Worm (Caenorhabditis elegans) whole organism, mixed stage, embryonic: Measurements from ENCODE around the gene sipa-1.

Source experiments
- ces-1 ChIP-seq: fragments of 150-350 bp; optimal IDR thresholded peaks from 2 replicates; lab custom pipeline; 2014; ENCODE audit warnings: missing biosample characterization, missing genetic modification reagents, missing genetic modification characterization
- hlh-1 ChIP-seq: fragments of 150-350 bp; optimal IDR thresholded peaks from 2 replicates; lab custom pipeline; 2014; ENCODE audit warnings: missing biosample characterization, missing genetic modification reagents, missing genetic modification characterization
- lsy-2 ChIP-seq: fragments of 150-350 bp; optimal IDR thresholded peaks from 2 replicates; lab custom pipeline; 2014; ENCODE audit warnings: missing biosample characterization, missing genetic modification characterization
- nhr-12 ChIP-seq: fragments of 150-350 bp; optimal IDR thresholded peaks from 2 replicates; lab custom pipeline; 2014; ENCODE audit warnings: missing biosample characterization, missing genetic modification characterization
- pha-4 ChIP-seq: fragments of 150-350 bp; optimal IDR thresholded peaks from 2 replicates; lab custom pipeline; 2018; ENCODE audit warnings: missing biosample characterization, missing genetic modification reagents, missing genetic modification characterization
- unc-62 ChIP-seq: fragments of 150-350 bp; optimal IDR thresholded peaks from 2 replicates; lab custom pipeline; 2014; ENCODE audit warnings: missing biosample characterization, missing genetic modification reagents, missing genetic modification characterization

- no peak for TF ChIP-seq lsy-2
- no peak for TF ChIP-seq hlh-1 (tag; lab: Kevin White, UChicago)
- TF ChIP-seq nhr-12 (tag; lab: Kevin White, UChicago), result no peak
- no peak for TF ChIP-seq pha-4 (tag; lab: Kevin White, UChicago)
- no peak for TF ChIP-seq ces-1
- TF ChIP-seq unc-62 (GFP tag; lab: Kevin White, UChicago), result no peak
Observed at ce11 chrV:11606424-11606823, 30.7 kb downstream of the sipa-1 start, which contains the start of gene idpp-16.
